Worm (Caenorhabditis elegans) whole organism, young adult: ENCODE measurements around the gene cdh-3.

Source experiments
- madf-3 ChIP-seq: fragments of 200-800 bp; sonication (Bioruptor generic); IDR thresholded peaks from 2 replicates; pipeline ENCODE4 v1.3.6; 2022; ENCODE audit warnings: missing genetic modification reagents, missing genetic modification characterization, missing compliant biosample characterization
- ztf-28 ChIP-seq: fragments of 200-800 bp; sonication (Bioruptor generic); IDR thresholded peaks from 2 replicates; pipeline ENCODE4 v1.3.6; 2022; ENCODE audit warnings: missing genetic modification reagents, missing genetic modification characterization, missing compliant biosample characterization
- ztf-3 ChIP-seq: fragments of 200-800 bp; sonication (Bioruptor generic); optimal IDR thresholded peaks from 2 replicates; lab custom pipeline; 2018; ENCODE audit warnings: mild to moderate bottlenecking, missing genetic modification characterization, missing compliant biosample characterization

- no peak for TF ChIP-seq ztf-28 (GFP tag; lab: Robert Waterston, UW)
- TF ChIP-seq madf-3, result 0 out of 2 replicates have a peak, but pooled peaks have one; percentile 52
- no peak for TF ChIP-seq ztf-3
Observed at ce11 chrIII:7711495-7711894, 42.8 kb downstream of the cdh-3 start.
